Worm (Caenorhabditis elegans): ENCODE results near the gene F36G9.13.

- TF ChIP-seq rnt-1 (tag; optimal IDR thresholded peaks at IDR 0.05) (no peak), ama-1 (optimal IDR thresholded peaks at IDR 0.05) (no peak), fkh-4 (tag; optimal IDR thresholded peaks at IDR 0.05; ENCODE audit: borderline replicate concordance) (no peak), unc-62 (GFP tag; optimal IDR thresholded peaks at IDR 0.05) (no peak), nhr-237 (tag; optimal IDR thresholded peaks at IDR 0.05) (no peak), lin-35 (GFP tag; optimal IDR thresholded peaks at IDR 0.05) (no peak)
Measured at ce11 chrV:15952762-15953161, 30.3 kb upstream of the F36G9.13 start, which contains the start of gene srw-56.

Data from whole organism, L1 larva.